Fruit fly (Drosophila melanogaster) S2 (cell line): Measurements from ENCODE around the gene CG5880.

Experiments used
- CG8478 ChIP-seq: fragments of >200 bp; optimal IDR thresholded peaks from 2 replicates; lab custom pipeline; 2018
- CTCF ChIP-seq, 2 experiments: fragments of >200 bp; optimal IDR thresholded peaks; 2 replicates each; lab custom pipeline; 2018

DNA sequence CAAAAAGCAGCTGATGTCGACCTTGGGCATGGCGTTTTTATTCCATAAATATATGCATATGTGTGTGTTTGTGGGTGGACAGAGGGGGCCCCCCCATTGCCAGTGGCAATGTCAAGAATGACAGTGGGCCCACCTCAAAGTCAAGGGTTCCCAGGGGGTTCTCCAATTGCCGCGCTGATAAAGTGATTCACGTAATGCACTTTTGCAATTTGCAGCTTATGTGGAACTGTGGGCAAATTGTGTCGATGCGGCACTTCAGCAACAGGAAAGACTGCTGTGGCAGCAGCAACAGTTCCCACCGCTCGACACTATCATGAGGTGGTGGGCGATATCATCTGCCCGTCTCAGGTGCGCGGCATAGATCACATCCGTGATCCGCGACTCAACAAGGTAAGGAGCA is 37.5 kb downstream of the CG5880 start:
- no peak for TF ChIP-seq CTCF (optimal IDR thresholded peaks at IDR 0.05; lab: Kevin White, UChicago)
- no peak for TF ChIP-seq CG8478 (lab: Kevin White, UChicago)
